Fruit fly (Drosophila melanogaster) whole organism, prepupa: Measurements from ENCODE around the gene Parg.

Experiments
- Blimp-1 ChIP-seq: fragments of 200-800 bp; sonication (Bioruptor generic); optimal IDR thresholded peaks from 3 replicates; lab custom pipeline; 2017; ENCODE audit warnings: missing biosample characterization, missing genetic modification characterization, mild to moderate bottlenecking, moderate library complexity, missing genetic modification reagents
- CG15336 ChIP-seq: fragments of 200-800 bp; sonication (Bioruptor generic); IDR thresholded peaks from 2 replicates; pipeline ENCODE4 v1.3.6; 2022; ENCODE audit warnings: missing biosample characterization, missing genetic modification characterization
- CG16779 ChIP-seq: fragments of 200-800 bp; sonication (Bioruptor generic); optimal IDR thresholded peaks from 3 replicates; lab custom pipeline; 2017; ENCODE audit warnings: missing biosample characterization, mild to moderate bottlenecking, missing genetic modification characterization
- Hr39 ChIP-seq: fragments of 200-800 bp; sonication (Bioruptor generic); optimal IDR thresholded peaks from 2 replicates; lab custom pipeline; 2016; ENCODE audit warnings: missing biosample characterization, missing genetic modification characterization
- Met ChIP-seq: fragments of 200-800 bp; sonication (Bioruptor generic); optimal IDR thresholded peaks from 3 replicates; lab custom pipeline; 2016; ENCODE audit warnings: missing biosample characterization, missing genetic modification characterization
- Sox102F ChIP-seq: fragments of 200-800 bp; sonication (Bioruptor generic); optimal IDR thresholded peaks from 2 replicates; lab custom pipeline; 2016; ENCODE audit warnings: missing biosample characterization, mild to moderate bottlenecking, missing genetic modification characterization
- fd85E ChIP-seq: fragments of 200-800 bp; sonication (Bioruptor generic); optimal IDR thresholded peaks from 3 replicates; lab custom pipeline; 2016; ENCODE audit warnings: missing biosample characterization, missing genetic modification characterization
- fkh ChIP-seq: fragments of 200-800 bp; sonication (Bioruptor generic); optimal IDR thresholded peaks from 3 replicates; lab custom pipeline; 2017; ENCODE audit warnings: missing biosample characterization, mild to moderate bottlenecking, missing genetic modification characterization, moderate library complexity
- salr ChIP-seq, 2 experiments: fragments of 200-800 bp; sonication (Bioruptor generic); optimal IDR thresholded peaks; 3 replicates each; lab custom pipeline; 2016 to 2018; ENCODE audit warnings: missing biosample characterization in 2 of 2, missing genetic modification characterization in 2 of 2, mild to moderate bottlenecking in 1 of 2

dm6 chrX:3675538-3675937, 4.2 kb upstream of the Parg start:
- TF ChIP-seq fkh (GFP tag; lab: Kevin White, UChicago) = peak; percentile 28
- no peak for TF ChIP-seq Blimp-1 (GFP tag; lab: Kevin White, UChicago)
- TF ChIP-seq fd85E (GFP tag; lab: Kevin White, UChicago) = no peak
- no peak for TF ChIP-seq Hr39 (GFP tag; lab: Kevin White, UChicago)
- TF ChIP-seq salr (GFP tag; optimal IDR thresholded peaks at IDR 0.05; lab: Kevin White, UChicago) = no peak
- TF ChIP-seq CG16779 (tag; lab: Kevin White, UChicago) = peak; percentile 19
- TF ChIP-seq Sox102F (GFP tag; lab: Kevin White, UChicago) = no peak
- TF ChIP-seq Met (GFP tag; lab: Kevin White, UChicago) = no peak
- TF ChIP-seq CG15336 (GFP tag; lab: Robert Waterston, UW) = no peak
